Fruit fly (Drosophila melanogaster) whole organism, wandering third instar larva: ENCODE measurements around the gene mew.

ENCODE experiments used
- Abd-B ChIP-seq: fragments of >200 bp; optimal IDR thresholded peaks from 2 replicates; lab custom pipeline; 2017; ENCODE audit warnings: missing biosample characterization, missing genetic modification characterization
- CG32264 ChIP-seq: fragments of 200-800 bp; sonication (Bioruptor generic); optimal IDR thresholded peaks from 2 replicates; lab custom pipeline; 2016; ENCODE audit warnings: missing biosample characterization, missing genetic modification characterization
- CG9705 ChIP-seq: fragments of 200-800 bp; sonication (Bioruptor generic); optimal IDR thresholded peaks from 2 replicates; lab custom pipeline; 2018; ENCODE audit warnings: missing biosample characterization, mild to moderate bottlenecking, missing genetic modification characterization
- CrebA ChIP-seq: fragments of 200-800 bp; sonication (Bioruptor generic); optimal IDR thresholded peaks from 2 replicates; lab custom pipeline; 2016; ENCODE audit warnings: missing biosample characterization, mild to moderate bottlenecking, missing genetic modification characterization, borderline replicate concordance
- Dfd ChIP-seq: fragments of >200 bp; optimal IDR thresholded peaks from 2 replicates; lab custom pipeline; 2017; ENCODE audit warnings: missing biosample characterization, missing genetic modification characterization
- Dif ChIP-seq: fragments of 200-275, 200-300 bp; sonication (Bioruptor generic); optimal IDR thresholded peaks from 2 replicates; lab custom pipeline; 2018; ENCODE audit warnings: missing biosample characterization, missing genetic modification characterization; ENCODE audit not compliant: partially characterized antibody
- GATAd ChIP-seq: sonication (Bioruptor generic); optimal IDR thresholded peaks from 2 replicates; lab custom pipeline; 2016; ENCODE audit warnings: missing biosample characterization, missing genetic modification characterization
- HLH106 ChIP-seq: fragments of 200-800 bp; optimal IDR thresholded peaks from 3 replicates; lab custom pipeline; 2019; ENCODE audit warnings: missing biosample characterization, mild to moderate bottlenecking, missing genetic modification characterization, moderate library complexity
- Hnf4 ChIP-seq: fragments of 200-800 bp; sonication (Bioruptor generic); optimal IDR thresholded peaks from 2 replicates; lab custom pipeline; 2016; ENCODE audit warnings: missing biosample characterization, mild to moderate bottlenecking, missing genetic modification characterization
- Hr78 ChIP-seq: fragments of >200 bp; optimal IDR thresholded peaks from 2 replicates; lab custom pipeline; 2017; ENCODE audit warnings: missing biosample characterization, missing genetic modification characterization
- Hr83 ChIP-seq: fragments of 200-300 bp; sonication (Bioruptor generic); optimal IDR thresholded peaks from 2 replicates; lab custom pipeline; 2016; ENCODE audit warnings: missing biosample characterization, mild to moderate bottlenecking, missing genetic modification characterization, moderate library complexity; ENCODE audit not compliant: poor library complexity, severe bottlenecking
- Jra ChIP-seq: sonication (Bioruptor generic); optimal IDR thresholded peaks from 2 replicates; lab custom pipeline; 2016; ENCODE audit warnings: missing biosample characterization, missing genetic modification characterization
- Mio ChIP-seq: sonication (Bioruptor generic); optimal IDR thresholded peaks from 2 replicates; lab custom pipeline; 2016; ENCODE audit warnings: missing biosample characterization, missing genetic modification characterization
- Myc ChIP-seq: fragments of >200 bp; optimal IDR thresholded peaks from 2 replicates; lab custom pipeline; 2017
- OdsH ChIP-seq: fragments of 200-800 bp; sonication (Bioruptor generic); optimal IDR thresholded peaks from 2 replicates; lab custom pipeline; 2016; ENCODE audit warnings: missing biosample characterization, mild to moderate bottlenecking, missing genetic modification characterization
- Rel ChIP-seq, 2 experiments: fragments of 200-800 bp; sonication (Bioruptor generic) in 1 of 2; optimal IDR thresholded peaks; 2 replicates in 1 of 2; 3 replicates in 1 of 2; lab custom pipeline; 2016 to 2019; ENCODE audit warnings: mild to moderate bottlenecking in 2 of 2, missing biosample characterization in 2 of 2, missing genetic modification characterization in 2 of 2, moderate library complexity in 1 of 2
- Sp1 ChIP-seq: fragments of 200-800 bp; sonication (Bioruptor generic); optimal IDR thresholded peaks from 3 replicates; lab custom pipeline; 2019; ENCODE audit warnings: missing biosample characterization, mild to moderate bottlenecking, missing genetic modification characterization, moderate library complexity
- Vsx2 ChIP-seq: fragments of 200-300, 225-300 bp; sonication (Bioruptor generic); optimal IDR thresholded peaks from 2 replicates; lab custom pipeline; 2018; ENCODE audit warnings: missing biosample characterization, missing genetic modification characterization; ENCODE audit not compliant: partially characterized antibody
- br ChIP-seq: fragments of 200-800 bp; sonication (Bioruptor generic); optimal IDR thresholded peaks from 2 replicates; lab custom pipeline; 2016; ENCODE audit warnings: missing biosample characterization, missing genetic modification characterization
- brk ChIP-seq: fragments of 200-800 bp; sonication (Bioruptor generic); optimal IDR thresholded peaks from 2 replicates; lab custom pipeline; 2016; ENCODE audit warnings: missing biosample characterization, mild to moderate bottlenecking, missing genetic modification characterization
- dl ChIP-seq, 2 experiments: fragments of 175-275, 200-275 bp in 1 of 2; fragments of 200-275 bp in 1 of 2; sonication (Bioruptor generic); optimal IDR thresholded peaks; lab custom pipeline; 2018; ENCODE audit warnings: mild to moderate bottlenecking in 2 of 2, missing biosample characterization in 2 of 2, missing genetic modification characterization in 2 of 2, moderate library complexity in 2 of 2; ENCODE audit not compliant: partially characterized antibody in 2 of 2, insufficient read depth in 1 of 2
- dmrt93B ChIP-seq: fragments of 200-800 bp; sonication (Bioruptor generic); optimal IDR thresholded peaks from 2 replicates; lab custom pipeline; 2018; ENCODE audit warnings: missing biosample characterization, mild to moderate bottlenecking, missing genetic modification characterization
- dsf ChIP-seq: sonication (Bioruptor generic); optimal IDR thresholded peaks from 2 replicates; lab custom pipeline; 2016; ENCODE audit warnings: missing biosample characterization, missing genetic modification characterization, borderline replicate concordance
- ey ChIP-seq: fragments of 200-800 bp; sonication (Bioruptor generic); optimal IDR thresholded peaks from 2 replicates; lab custom pipeline; 2016; ENCODE audit warnings: missing biosample characterization, missing genetic modification characterization
- foxo ChIP-seq, 2 experiments: fragments of 200-800 bp; sonication (Bioruptor generic); optimal IDR thresholded peaks; 2 replicates in 1 of 2; 3 replicates in 1 of 2; lab custom pipeline; 2016 to 2017; ENCODE audit warnings: missing biosample characterization in 2 of 2, missing genetic modification characterization in 2 of 2
- fru ChIP-seq: fragments of 200-800 bp; sonication (Bioruptor generic); optimal IDR thresholded peaks from 3 replicates; lab custom pipeline; 2016; ENCODE audit warnings: missing biosample characterization, mild to moderate bottlenecking, missing genetic modification characterization
- h ChIP-seq: fragments of 200-800 bp; sonication (Bioruptor generic); optimal IDR thresholded peaks from 3 replicates; lab custom pipeline; 2016; ENCODE audit warnings: missing biosample characterization, mild to moderate bottlenecking, missing genetic modification characterization
- jim ChIP-seq: fragments of 175-275, 200-325 bp; sonication (Bioruptor generic); optimal IDR thresholded peaks from 2 replicates; lab custom pipeline; 2016; ENCODE audit warnings: missing biosample characterization, mild to moderate bottlenecking, missing genetic modification characterization
- lola ChIP-seq: fragments of >200 bp; optimal IDR thresholded peaks from 2 replicates; lab custom pipeline; 2017; ENCODE audit warnings: missing biosample characterization, missing genetic modification characterization
- pan ChIP-seq: fragments of >200 bp; optimal IDR thresholded peaks from 2 replicates; lab custom pipeline; 2017
- psq ChIP-seq: fragments of 200-800 bp; sonication (Bioruptor generic); optimal IDR thresholded peaks from 3 replicates; lab custom pipeline; 2017; ENCODE audit warnings: missing biosample characterization, mild to moderate bottlenecking, missing genetic modification characterization, moderate library complexity
- rgr ChIP-seq: fragments of 200-800 bp; sonication (Bioruptor generic); optimal IDR thresholded peaks from 3 replicates; lab custom pipeline; 2016; ENCODE audit warnings: missing biosample characterization, mild to moderate bottlenecking, missing genetic modification characterization
- sage ChIP-seq: fragments of 200-800 bp; sonication (Bioruptor generic); optimal IDR thresholded peaks from 2 replicates; lab custom pipeline; 2016; ENCODE audit warnings: missing biosample characterization, mild to moderate bottlenecking, missing genetic modification characterization
- sv ChIP-seq: fragments of 200-800 bp; sonication (Bioruptor generic); optimal IDR thresholded peaks from 3 replicates; lab custom pipeline; 2016; ENCODE audit warnings: missing biosample characterization, missing genetic modification characterization
- tai ChIP-seq: sonication (Bioruptor generic); optimal IDR thresholded peaks from 2 replicates; lab custom pipeline; 2016; ENCODE audit warnings: missing biosample characterization, missing genetic modification characterization
- usp ChIP-seq: fragments of >200 bp; optimal IDR thresholded peaks from 2 replicates; lab custom pipeline; 2017; ENCODE audit warnings: missing biosample characterization, missing genetic modification characterization
- woc ChIP-seq: sonication (Bioruptor generic); optimal IDR thresholded peaks from 2 replicates; lab custom pipeline; 2016; ENCODE audit warnings: missing biosample characterization, mild to moderate bottlenecking, missing genetic modification characterization

mew gene

DNA sequence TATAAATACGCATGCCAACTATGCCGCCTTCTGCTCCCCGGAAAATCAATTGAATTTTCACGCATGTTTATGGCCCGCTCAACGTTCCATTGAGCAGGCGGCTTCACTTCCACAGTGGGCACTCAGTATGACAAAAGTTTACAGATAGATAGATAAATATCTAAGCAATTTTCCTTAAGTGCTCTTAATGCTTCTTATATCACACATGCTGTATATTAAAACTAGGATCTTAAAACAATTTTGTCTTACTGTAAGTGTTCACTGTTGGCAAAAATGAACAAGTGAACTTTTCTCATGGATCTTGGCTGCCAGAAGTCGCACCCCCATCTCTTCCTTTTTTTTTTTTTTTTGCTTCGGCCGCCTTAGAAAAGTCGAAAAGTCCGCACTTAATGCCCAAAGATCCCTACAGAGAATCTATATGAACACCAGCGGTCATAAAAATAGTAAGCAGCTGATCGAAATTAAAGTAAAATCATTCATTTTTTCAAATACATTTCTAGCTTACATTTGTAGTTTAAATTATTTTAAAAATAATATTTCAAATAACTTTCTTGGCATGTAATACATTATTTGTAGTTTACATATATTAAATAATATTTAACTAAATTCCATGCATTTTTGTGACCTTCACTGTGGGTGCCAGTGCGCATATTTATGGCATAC, 5.1 kb downstream of the mew start:
- TF ChIP-seq Dfd (GFP tag; lab: Kevin White, UChicago) (no peak), pan (no peak), sv (peak; percentile 33)

dm6 chrX:13251310-13251709, 7.0 kb downstream of the mew start:
- TF ChIP-seq usp (GFP tag; lab: Kevin White, UChicago) = no peak
- TF ChIP-seq brk (GFP tag; lab: Kevin White, UChicago) = peak; percentile 83
- TF ChIP-seq Mio (GFP tag; lab: Kevin White, UChicago) = peak; percentile 16
- peak; percentile 97 for TF ChIP-seq h
- TF ChIP-seq tai (GFP tag; lab: Kevin White, UChicago) = peak; percentile 87
- TF ChIP-seq br (GFP tag; lab: Kevin White, UChicago) = peak; percentile 95
- peak; percentile 89 for TF ChIP-seq dmrt93B
- peak; percentile 94 for TF ChIP-seq HLH106 (tag; lab: Kevin White, UChicago)
- TF ChIP-seq rgr (GFP tag; lab: Kevin White, UChicago) = peak; percentile 93
- TF ChIP-seq lola (GFP tag; lab: Kevin White, UChicago) = no peak
- TF ChIP-seq fru = peak; percentile 98
- TF ChIP-seq Hnf4 (GFP tag; lab: Kevin White, UChicago) = peak; percentile 96
- TF ChIP-seq ey (GFP tag; lab: Kevin White, UChicago) = peak; percentile 97
- peak; percentile 93 for TF ChIP-seq psq (GFP tag; lab: Kevin White, UChicago)
- TF ChIP-seq CrebA (GFP tag; lab: Kevin White, UChicago) = peak; percentile 79
- TF ChIP-seq Myc = no peak
- TF ChIP-seq sv = peak; percentile 77
- TF ChIP-seq Vsx2 (GFP tag; lab: Kevin White, UChicago) = peak; percentile 1
- peak; percentile 77 for TF ChIP-seq CG32264
- TF ChIP-seq Hr83 (GFP tag; lab: Kevin White, UChicago) = peak; percentile 37
- TF ChIP-seq OdsH (GFP tag; lab: Kevin White, UChicago) = peak; percentile 92
- peak in 1 of 2 experiments; percentile 33 for TF ChIP-seq dl (GFP tag; optimal IDR thresholded peaks at IDR 0.05; lab: Kevin White, UChicago; ENCODE audit: insufficient read depth in 1 of 2, partially characterized antibody in 2 of 2)
- TF ChIP-seq Jra (GFP tag; lab: Kevin White, UChicago) = peak; percentile 83
- no peak for TF ChIP-seq pan
- no peak for TF ChIP-seq Abd-B (GFP tag; lab: Kevin White, UChicago)
- TF ChIP-seq jim (GFP tag; lab: Kevin White, UChicago) = no peak
- TF ChIP-seq Rel (GFP tag; optimal IDR thresholded peaks at IDR 0.05; lab: Kevin White, UChicago) = peak; percentile 83
- peak; percentile 60 for TF ChIP-seq Rel (tag; optimal IDR thresholded peaks at IDR 0.05; lab: Kevin White, UChicago)
- TF ChIP-seq woc (GFP tag; lab: Kevin White, UChicago) = peak; percentile 96
- peak; percentile 11 for TF ChIP-seq dsf
- peak; percentile 74 to 97 for TF ChIP-seq foxo (GFP tag; optimal IDR thresholded peaks at IDR 0.05; lab: Kevin White, UChicago)
- peak; percentile 74 for TF ChIP-seq sage (GFP tag; lab: Kevin White, UChicago)
- no peak for TF ChIP-seq Dif (GFP tag; lab: Kevin White, UChicago)
- TF ChIP-seq CG9705 (GFP tag; lab: Kevin White, UChicago) = peak; percentile 90
- no peak for TF ChIP-seq Dfd (GFP tag; lab: Kevin White, UChicago)
- peak; percentile 93 for TF ChIP-seq Sp1 (GFP tag; lab: Kevin White, UChicago)
- TF ChIP-seq Hr78 (GFP tag; lab: Kevin White, UChicago) = no peak
- peak; percentile 25 for TF ChIP-seq GATAd
